Fruit fly (Drosophila melanogaster): ENCODE data around the gene colt.

Gene colt

DNA sequence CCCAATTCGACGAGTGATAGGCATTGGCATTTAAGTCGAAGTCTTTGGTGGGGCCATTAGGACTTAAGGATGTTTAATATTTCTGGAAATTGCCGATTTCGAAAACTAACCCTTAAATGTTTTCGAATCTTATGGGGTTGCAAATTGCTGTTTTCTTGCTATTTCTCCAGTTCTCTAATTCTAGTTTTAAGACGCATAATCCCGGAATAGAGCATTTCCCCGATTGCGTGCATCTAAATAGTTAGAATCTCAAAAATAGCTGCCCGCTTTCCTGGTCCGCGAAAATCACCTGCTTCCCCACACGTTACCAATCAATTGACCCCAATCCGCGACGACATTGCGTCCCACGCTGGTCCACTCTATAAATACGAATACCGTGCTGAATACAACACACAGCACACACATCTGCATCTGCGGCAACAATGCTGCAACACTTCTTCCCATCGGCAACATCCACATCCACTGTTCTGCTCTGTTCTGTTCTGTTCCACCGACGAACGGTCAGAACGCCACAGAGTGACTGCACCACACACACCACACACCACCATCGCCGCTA is 17.9 kb downstream of the colt start, which contains the start of gene Bacc (continued):
- TF ChIP-seq lola (GFP tag; optimal IDR thresholded peaks at IDR 0.05): peak in 1 of 3 experiments; percentile 73
- peak; percentile 90 for TF ChIP-seq CG13424 (tag; optimal IDR thresholded peaks at IDR 0.05)
- no peak for TF ChIP-seq Rfx (GFP tag; IDR thresholded peaks at IDR 0.05)
- peak; percentile 84 for TF ChIP-seq D19A (tag; optimal IDR thresholded peaks at IDR 0.05)
- TF ChIP-seq CG7357 (GFP tag; IDR thresholded peaks at IDR 0.05): peak; percentile 70
- no peak for TF ChIP-seq so (GFP tag; IDR thresholded peaks at IDR 0.05)
- TF ChIP-seq Oaz (GFP tag; IDR thresholded peaks at IDR 0.05): no peak
- TF ChIP-seq CG10654 (GFP tag; optimal IDR thresholded peaks at IDR 0.05): peak; percentile 80
- no peak for TF ChIP-seq CG2199 (GFP tag; IDR thresholded peaks at IDR 0.05)
- peak; percentile 92 for TF ChIP-seq Sox100B (GFP tag; optimal IDR thresholded peaks at IDR 0.05)
- no peak for TF ChIP-seq Aef1 (GFP tag; IDR thresholded peaks at IDR 0.05)
- peak in 1 of 2 experiments; percentile 38 for TF ChIP-seq crp (GFP tag; optimal IDR thresholded peaks at IDR 0.05)
- TF ChIP-seq fd102C (GFP tag; optimal IDR thresholded peaks at IDR 0.05): no peak
- TF ChIP-seq CG12769 (tag; optimal IDR thresholded peaks at IDR 0.05): peak; percentile 88
- peak; percentile 80 for TF ChIP-seq CG12942 (GFP tag; optimal IDR thresholded peaks at IDR 0.05)
- peak; percentile 89 for TF ChIP-seq phol (tag; optimal IDR thresholded peaks at IDR 0.05)
- TF ChIP-seq CG18599 (GFP tag; optimal IDR thresholded peaks at IDR 0.05): peak; percentile 95
- TF ChIP-seq CG3838 (GFP tag; optimal IDR thresholded peaks at IDR 0.05): peak; percentile 64
- TF ChIP-seq CG8944 (GFP tag; optimal IDR thresholded peaks at IDR 0.05): peak; percentile 75
- TF ChIP-seq Myb (GFP tag; optimal IDR thresholded peaks at IDR 0.05): peak; percentile 83
- TF ChIP-seq unc-4 (GFP tag; IDR thresholded peaks at IDR 0.05; ENCODE audit: partially characterized antibody): no peak
- TF ChIP-seq Bdp1 (GFP tag; optimal IDR thresholded peaks at IDR 0.05): peak; percentile 69
- peak; percentile 70 for TF ChIP-seq Fer2 (tag; optimal IDR thresholded peaks at IDR 0.05)
- TF ChIP-seq chinmo (GFP tag; IDR thresholded peaks at IDR 0.05; ENCODE audit: partially characterized antibody): no peak
- peak; percentile 79 for TF ChIP-seq CG10462 (GFP tag; optimal IDR thresholded peaks at IDR 0.05)
- TF ChIP-seq CG17802 (tag; optimal IDR thresholded peaks at IDR 0.05): peak; percentile 21
- peak; percentile 77 for TF ChIP-seq salm (tag; optimal IDR thresholded peaks at IDR 0.05)
- TF ChIP-seq CG30020 (tag; optimal IDR thresholded peaks at IDR 0.05): peak; percentile 26
- TF ChIP-seq trh (GFP tag; optimal IDR thresholded peaks at IDR 0.05): peak; percentile 68
- peak; percentile 88 for TF ChIP-seq Sox102F (GFP tag; optimal IDR thresholded peaks at IDR 0.05)
- TF ChIP-seq insv (GFP tag; optimal IDR thresholded peaks at IDR 0.05): peak in 1 of 2 experiments; percentile 7
- TF ChIP-seq Med (GFP tag): peak; percentile 97
- peak; percentile 82 for TF ChIP-seq CG13624 (GFP tag; optimal IDR thresholded peaks at IDR 0.05)
- peak; percentile 15 for TF ChIP-seq psq (GFP tag; optimal IDR thresholded peaks at IDR 0.05)
- peak; percentile 80 for TF ChIP-seq tin (GFP tag; optimal IDR thresholded peaks at IDR 0.05)
- TF ChIP-seq gsb-n (tag; optimal IDR thresholded peaks at IDR 0.05): peak; percentile 57
- TF ChIP-seq Xrp1 (GFP tag; IDR thresholded peaks at IDR 0.05): no peak
- peak; percentile 88 for TF ChIP-seq Hmx (GFP tag; optimal IDR thresholded peaks at IDR 0.05)
- TF ChIP-seq al (GFP tag; IDR thresholded peaks at IDR 0.05): no peak
- peak; percentile 52 for TF ChIP-seq HmgD (GFP tag; optimal IDR thresholded peaks at IDR 0.05)
- TF ChIP-seq CG12219 (GFP tag; optimal IDR thresholded peaks at IDR 0.05): peak; percentile 84
- TF ChIP-seq Mad (GFP tag; optimal IDR thresholded peaks at IDR 0.05): peak; percentile 59
- TF ChIP-seq Gug (GFP tag; IDR thresholded peaks at IDR 0.05): peak; percentile 65; the same call in 2 of the 4 replicates
- peak; percentile 75 for TF ChIP-seq Vsx1 (GFP tag; optimal IDR thresholded peaks at IDR 0.05)
- peak; percentile 77 for TF ChIP-seq CG4854 (GFP tag; optimal IDR thresholded peaks at IDR 0.05)
- TF ChIP-seq btn (GFP tag; optimal IDR thresholded peaks at IDR 0.05): peak; percentile 76
- peak; percentile 63 for TF ChIP-seq CG10267 (tag; optimal IDR thresholded peaks at IDR 0.05)
- TF ChIP-seq HLH3B (GFP tag; IDR thresholded peaks at IDR 0.05): no peak
- TF ChIP-seq CG15601 (tag; optimal IDR thresholded peaks at IDR 0.05): peak; percentile 76
- peak; percentile 90 for TF ChIP-seq crc (GFP tag; optimal IDR thresholded peaks at IDR 0.05)
